Fruit fly (Drosophila melanogaster): ENCODE results near the gene Eip75B.

Eip75B gene

dm6 chr3L:18020944-18021343 lies 43.6 kb downstream of the Eip75B start:
- peak; percentile 6 for TF ChIP-seq br (GFP tag; optimal IDR thresholded peaks at IDR 0.05)
- TF ChIP-seq Rel (GFP tag; optimal IDR thresholded peaks at IDR 0.05): no peak
- TF ChIP-seq Rel (tag; optimal IDR thresholded peaks at IDR 0.05): peak; percentile 31
- no peak for TF ChIP-seq sv (GFP tag; optimal IDR thresholded peaks at IDR 0.05)
- TF ChIP-seq Sp1 (GFP tag; optimal IDR thresholded peaks at IDR 0.05): peak; percentile 51
- TF ChIP-seq Myc (optimal IDR thresholded peaks at IDR 0.05): no peak
- TF ChIP-seq rgr (GFP tag; optimal IDR thresholded peaks at IDR 0.05): peak; percentile 36
- no peak for TF ChIP-seq fru (GFP tag; optimal IDR thresholded peaks at IDR 0.05)

- no peak for TF ChIP-seq GATAd (GFP tag; optimal IDR thresholded peaks at IDR 0.05)
- peak; percentile 65 for TF ChIP-seq fru (GFP tag; optimal IDR thresholded peaks at IDR 0.05)
- TF ChIP-seq pan (optimal IDR thresholded peaks at IDR 0.05): no peak
- peak; percentile 52 for TF ChIP-seq sv (GFP tag; optimal IDR thresholded peaks at IDR 0.05)
- TF ChIP-seq OdsH (GFP tag; optimal IDR thresholded peaks at IDR 0.05): peak; percentile 71
- TF ChIP-seq dmrt93B (GFP tag; optimal IDR thresholded peaks at IDR 0.05): peak; percentile 38
- no peak for TF ChIP-seq Abd-B (GFP tag; optimal IDR thresholded peaks at IDR 0.05)
- peak; percentile 35 for TF ChIP-seq brk (GFP tag; optimal IDR thresholded peaks at IDR 0.05)
- no peak for TF ChIP-seq Hr78 (GFP tag; optimal IDR thresholded peaks at IDR 0.05)
- peak; percentile 70 for TF ChIP-seq h (GFP tag; optimal IDR thresholded peaks at IDR 0.05)
- TF ChIP-seq Mio (GFP tag; optimal IDR thresholded peaks at IDR 0.05): no peak
- TF ChIP-seq Rel (GFP tag; optimal IDR thresholded peaks at IDR 0.05): no peak
- TF ChIP-seq Rel (tag; optimal IDR thresholded peaks at IDR 0.05): peak; percentile 56
- no peak for TF ChIP-seq dsf (GFP tag; optimal IDR thresholded peaks at IDR 0.05; ENCODE audit: borderline replicate concordance)
- TF ChIP-seq CrebA (GFP tag; optimal IDR thresholded peaks at IDR 0.05; ENCODE audit: borderline replicate concordance): no peak
- TF ChIP-seq sage (GFP tag; optimal IDR thresholded peaks at IDR 0.05): no peak
- TF ChIP-seq Sp1 (GFP tag; optimal IDR thresholded peaks at IDR 0.05): peak; percentile 43
- peak; percentile 57 for TF ChIP-seq HLH106 (tag; optimal IDR thresholded peaks at IDR 0.05)
- no peak for TF ChIP-seq usp (GFP tag; optimal IDR thresholded peaks at IDR 0.05)
- no peak for TF ChIP-seq Vsx2 (GFP tag; optimal IDR thresholded peaks at IDR 0.05; ENCODE audit: partially characterized antibody)
- TF ChIP-seq CG9705 (GFP tag; optimal IDR thresholded peaks at IDR 0.05): peak; percentile 67
- TF ChIP-seq br (GFP tag; optimal IDR thresholded peaks at IDR 0.05): peak; percentile 83
- no peak for TF ChIP-seq Dif (GFP tag; optimal IDR thresholded peaks at IDR 0.05; ENCODE audit: partially characterized antibody)
- no peak for TF ChIP-seq lola (GFP tag; optimal IDR thresholded peaks at IDR 0.05)
- no peak for TF ChIP-seq Dfd (GFP tag; optimal IDR thresholded peaks at IDR 0.05)
- peak; percentile 46 to 52 for TF ChIP-seq foxo (GFP tag; optimal IDR thresholded peaks at IDR 0.05)
- peak; percentile 41 for TF ChIP-seq Hnf4 (GFP tag; optimal IDR thresholded peaks at IDR 0.05)
- no peak for TF ChIP-seq psq (GFP tag; optimal IDR thresholded peaks at IDR 0.05)
- TF ChIP-seq N (GFP tag; optimal IDR thresholded peaks at IDR 0.05): no peak
- peak; percentile 77 for TF ChIP-seq Hr83 (GFP tag; optimal IDR thresholded peaks at IDR 0.05; ENCODE audit: poor library complexity, severe bottlenecking)
- TF ChIP-seq dl (GFP tag; optimal IDR thresholded peaks at IDR 0.05; ENCODE audit: insufficient read depth in 1 of 2, partially characterized antibody in 2 of 2): no peak
- TF ChIP-seq tai (GFP tag; optimal IDR thresholded peaks at IDR 0.05): peak; percentile 45
- no peak for TF ChIP-seq jim (GFP tag; optimal IDR thresholded peaks at IDR 0.05)
- peak; percentile 29 for TF ChIP-seq ey (GFP tag; optimal IDR thresholded peaks at IDR 0.05)
- TF ChIP-seq Jra (GFP tag; optimal IDR thresholded peaks at IDR 0.05): no peak
- TF ChIP-seq Myc (optimal IDR thresholded peaks at IDR 0.05): no peak
- peak; percentile 13 for TF ChIP-seq woc (GFP tag; optimal IDR thresholded peaks at IDR 0.05)
- peak; percentile 58 for TF ChIP-seq CG32264 (GFP tag; optimal IDR thresholded peaks at IDR 0.05)
- TF ChIP-seq rgr (GFP tag; optimal IDR thresholded peaks at IDR 0.05): peak; percentile 75
These were observed 44.6 kb downstream of the Eip75B start for dm6 chr3L:18019645-18020509.
